Fruit fly (Drosophila melanogaster): Measurements from ENCODE around the gene CG15332.

- TF ChIP-seq CG7101 (tag; optimal IDR thresholded peaks at IDR 0.05) (no peak), CG5204 (GFP tag; optimal IDR thresholded peaks at IDR 0.05) (no peak), cnc (optimal IDR thresholded peaks at IDR 0.05) (no peak), tj (GFP tag; optimal IDR thresholded peaks at IDR 0.05) (peak; percentile 22), pad (GFP tag; optimal IDR thresholded peaks at IDR 0.05) (no peak), CG11617 (GFP tag; optimal IDR thresholded peaks at IDR 0.05) (no peak), bab1 (GFP tag; optimal IDR thresholded peaks at IDR 0.05) (no peak), Clk (GFP tag; optimal IDR thresholded peaks at IDR 0.05) (no peak), kay (GFP tag; ENCODE audit: borderline replicate concordance) (no peak)
Observed at dm6 chrX:7967848-7968143, 12.0 kb upstream of the CG15332 start.

Measured in whole organism, adult.